Fruit fly (Drosophila melanogaster) S2 (cell line): ENCODE measurements around the gene Tsp97E.

Experiments
- CG8478 ChIP-seq: fragments of >200 bp; optimal IDR thresholded peaks from 2 replicates; lab custom pipeline; 2018
- CTCF ChIP-seq, 2 experiments: fragments of >200 bp; optimal IDR thresholded peaks; 2 replicates each; lab custom pipeline; 2018

- no peak for TF ChIP-seq CG8478 (lab: Kevin White, UChicago)
- TF ChIP-seq CTCF (optimal IDR thresholded peaks at IDR 0.05; lab: Kevin White, UChicago) = no peak
These were observed 34.8 kb upstream of the Tsp97E start, which contains the start of gene CG31077 for dm6 chr3R:26999452-26999851.
